Fruit fly (Drosophila melanogaster) whole organism, embryonic: ENCODE data around the gene Alg2.

Experiments used
- Atf6 ChIP-seq: fragments of 200-800 bp; sonication (Bioruptor generic); IDR thresholded peaks from 2 replicates; pipeline ENCODE4 v1.3.6; 2022; ENCODE audit warnings: missing biosample characterization, missing genetic modification characterization
- Awh ChIP-seq: fragments of 200-800 bp; sonication (Bioruptor generic); IDR thresholded peaks from 2 replicates; pipeline ENCODE4, ENCODE4 v1.3.6; 2022; ENCODE audit warnings: missing biosample characterization, missing genetic modification characterization
- B-H1 ChIP-seq: fragments of 200-800 bp; sonication (Bioruptor generic); IDR thresholded peaks from 3 replicates; pipeline ENCODE4 v1.3.6; 2022; ENCODE audit warnings: missing biosample characterization, missing genetic modification characterization
- CG10543 ChIP-seq: fragments of 200-800 bp; sonication (Bioruptor generic); optimal IDR thresholded peaks from 3 replicates; lab custom pipeline; 2017; ENCODE audit warnings: missing biosample characterization, mild to moderate bottlenecking, missing genetic modification characterization, moderate library complexity
- CG13287 ChIP-seq: fragments of 200-800 bp; sonication (Bioruptor generic); IDR thresholded peaks from 2 replicates; pipeline ENCODE4 v1.3.6; 2022; ENCODE audit warnings: missing biosample characterization, missing genetic modification characterization; ENCODE audit not compliant: partially characterized antibody
- CG13775 ChIP-seq: fragments of 200-800 bp; sonication (Bioruptor generic); optimal IDR thresholded peaks from 3 replicates; lab custom pipeline; 2017; ENCODE audit warnings: missing biosample characterization, mild to moderate bottlenecking, missing genetic modification characterization
- CG14710 ChIP-seq: fragments of 200-800 bp; sonication (Bioruptor generic); optimal IDR thresholded peaks from 3 replicates; lab custom pipeline; 2019; ENCODE audit warnings: missing biosample characterization, mild to moderate bottlenecking, missing genetic modification characterization, moderate library complexity
- CG1603 ChIP-seq: fragments of 200-800 bp; sonication (Bioruptor generic); optimal IDR thresholded peaks from 2 replicates; lab custom pipeline; 2019; ENCODE audit warnings: missing biosample characterization, mild to moderate bottlenecking, missing genetic modification characterization, moderate library complexity
- CG16813 ChIP-seq: fragments of 200-800 bp; sonication (Bioruptor generic); IDR thresholded peaks from 3 replicates; pipeline ENCODE4 v1.3.6; 2022; ENCODE audit warnings: missing biosample characterization, missing genetic modification characterization; ENCODE audit not compliant: partially characterized antibody
- CG18011 ChIP-seq: fragments of 200-800 bp; sonication (Bioruptor generic); optimal IDR thresholded peaks from 2 replicates; lab custom pipeline; 2017; ENCODE audit warnings: missing biosample characterization, missing genetic modification characterization, mild to moderate bottlenecking, moderate library complexity, missing genotype
- CG18599 ChIP-seq: fragments of 200-800 bp; sonication (Bioruptor generic); optimal IDR thresholded peaks from 3 replicates; lab custom pipeline; 2017; ENCODE audit warnings: missing biosample characterization, missing genetic modification characterization, mild to moderate bottlenecking, moderate library complexity, missing genetic modification reagents
- CG30020 ChIP-seq: fragments of 200-800 bp; optimal IDR thresholded peaks from 2 replicates; lab custom pipeline; 2019; ENCODE audit warnings: missing biosample characterization, mild to moderate bottlenecking, missing genetic modification characterization, moderate library complexity
- CG3407 ChIP-seq: fragments of 200-800 bp; sonication (Bioruptor generic); optimal IDR thresholded peaks from 2 replicates; lab custom pipeline; 2018; ENCODE audit warnings: missing biosample characterization, mild to moderate bottlenecking, missing genetic modification characterization
- CG3838 ChIP-seq: fragments of 200-800 bp; sonication (Bioruptor generic); optimal IDR thresholded peaks from 3 replicates; lab custom pipeline; 2016; ENCODE audit warnings: missing biosample characterization, missing genetic modification characterization
- CG3995 ChIP-seq: fragments of 200-800 bp; sonication (Bioruptor generic); optimal IDR thresholded peaks from 3 replicates; lab custom pipeline; 2016; ENCODE audit warnings: missing biosample characterization, missing genetic modification characterization
- CG4617 ChIP-seq: fragments of 200-800 bp; sonication (Bioruptor generic); optimal IDR thresholded peaks from 3 replicates; lab custom pipeline; 2016; ENCODE audit warnings: missing biosample characterization, missing genetic modification characterization, borderline replicate concordance
- CG4730 ChIP-seq: fragments of 200-800 bp; sonication (Bioruptor generic); IDR thresholded peaks from 2 replicates; pipeline ENCODE4 v1.3.6; 2022; ENCODE audit warnings: missing biosample characterization, missing genetic modification characterization
- CG7271 ChIP-seq: fragments of 200-800 bp; sonication (Bioruptor generic); optimal IDR thresholded peaks from 2 replicates; lab custom pipeline; 2018; ENCODE audit warnings: missing biosample characterization, mild to moderate bottlenecking, missing genetic modification characterization, moderate library complexity
- CG7357 ChIP-seq: fragments of 200-800 bp; sonication (Bioruptor generic); IDR thresholded peaks from 3 replicates; pipeline ENCODE4 v1.3.6; 2022; ENCODE audit warnings: missing biosample characterization, missing genetic modification characterization
- CG7963 ChIP-seq: fragments of 200-800 bp; sonication (Bioruptor generic); IDR thresholded peaks from 3 replicates; pipeline ENCODE4 v1.3.6; 2022; ENCODE audit warnings: missing biosample characterization, missing genetic modification characterization; ENCODE audit not compliant: partially characterized antibody
- CG9932 ChIP-seq: fragments of 200-800 bp; sonication (Bioruptor generic); IDR thresholded peaks from 2 replicates; pipeline ENCODE4 v1.3.6; 2022; ENCODE audit warnings: missing biosample characterization, missing genetic modification characterization
- D19B ChIP-seq: fragments of 200-800 bp; sonication (Bioruptor generic); optimal IDR thresholded peaks from 2 replicates; lab custom pipeline; 2017; ENCODE audit warnings: missing biosample characterization, mild to moderate bottlenecking, missing genetic modification characterization
- Doc3 ChIP-seq: fragments of 200-800 bp; sonication (Bioruptor generic); IDR thresholded peaks from 3 replicates; pipeline ENCODE4 v1.3.6; 2022; ENCODE audit warnings: missing biosample characterization, missing genetic modification characterization; ENCODE audit not compliant: partially characterized antibody
- Dref ChIP-seq: fragments of 200-800 bp; sonication (Bioruptor generic); IDR thresholded peaks from 2 replicates; pipeline ENCODE4 v1.3.6; 2022; ENCODE audit warnings: missing biosample characterization, missing genetic modification characterization
- Ets97D ChIP-seq: fragments of 200-800 bp; sonication (Bioruptor generic); optimal IDR thresholded peaks from 3 replicates; lab custom pipeline; 2016; ENCODE audit warnings: missing biosample characterization, missing genetic modification characterization
- Fer3 ChIP-seq: fragments of 200-800 bp; sonication (Bioruptor generic); optimal IDR thresholded peaks from 2 replicates; lab custom pipeline; 2018; ENCODE audit warnings: missing biosample characterization, mild to moderate bottlenecking, missing genetic modification characterization, moderate library complexity
- Lpt ChIP-seq: fragments of >200 bp; optimal IDR thresholded peaks from 2 replicates; lab custom pipeline; 2018; ENCODE audit warnings: missing biosample characterization, missing genetic modification characterization
- Med ChIP-seq: fragments of 200-800 bp; sonication (Bioruptor generic); peaks from one replicate; lab custom pipeline; 2016; ENCODE audit warnings: missing biosample characterization, missing genetic modification characterization, mild to moderate bottlenecking, inconsistent platforms, moderate library complexity
- Mes4 ChIP-seq: fragments of 200-800 bp; sonication (Bioruptor generic); optimal IDR thresholded peaks from 2 replicates; lab custom pipeline; 2016; ENCODE audit warnings: missing biosample characterization, missing genetic modification characterization
- Myb ChIP-seq: fragments of 200-800 bp; sonication (Bioruptor generic); optimal IDR thresholded peaks from 2 replicates; lab custom pipeline; 2016; ENCODE audit warnings: missing biosample characterization, missing genetic modification characterization
- Nf-YC ChIP-seq: fragments of 200-800 bp; optimal IDR thresholded peaks from 3 replicates; lab custom pipeline; 2019; ENCODE audit warnings: missing biosample characterization, mild to moderate bottlenecking, missing genetic modification characterization, moderate library complexity
- Rfx ChIP-seq: fragments of 200-800 bp; sonication (Bioruptor generic); IDR thresholded peaks from 2 replicates; pipeline ENCODE4 v1.3.6; 2022; ENCODE audit warnings: missing biosample characterization, missing genetic modification characterization
- Six4 ChIP-seq: fragments of 200-800 bp; sonication (Bioruptor generic); optimal IDR thresholded peaks from 2 replicates; lab custom pipeline; 2016; ENCODE audit warnings: missing biosample characterization, missing genetic modification characterization
- Stat92E ChIP-seq, 3 experiments: fragments of >200 bp in 2 of 3; fragments of 200-800 bp in 1 of 3; sonication (Bioruptor generic) in 1 of 3; optimal IDR thresholded peaks; 2 replicates each; lab custom pipeline; 2017 to 2019; ENCODE audit warnings: missing biosample characterization in 3 of 3, missing genetic modification characterization in 3 of 3, mild to moderate bottlenecking in 1 of 3, moderate library complexity in 1 of 3
- Xrp1 ChIP-seq: fragments of 200-800 bp; sonication (Bioruptor generic); IDR thresholded peaks from 2 replicates; pipeline ENCODE4 v1.3.6; 2022; ENCODE audit warnings: missing biosample characterization, missing genetic modification characterization
- cato ChIP-seq: fragments of 200-800 bp; sonication (Bioruptor generic); optimal IDR thresholded peaks from 2 replicates; lab custom pipeline; 2016; ENCODE audit warnings: missing biosample characterization, missing genetic modification characterization, borderline replicate concordance
- crc ChIP-seq: fragments of 200-800 bp; sonication (Bioruptor generic); optimal IDR thresholded peaks from 2 replicates; lab custom pipeline; 2016; ENCODE audit warnings: missing biosample characterization, missing genetic modification characterization
- fd3F ChIP-seq: fragments of 200-800 bp; sonication (Bioruptor generic); optimal IDR thresholded peaks from 2 replicates; lab custom pipeline; 2018; ENCODE audit warnings: missing biosample characterization, mild to moderate bottlenecking, missing genetic modification characterization, moderate library complexity
- insv ChIP-seq, 2 experiments: fragments of 200-800 bp; sonication (Bioruptor generic); optimal IDR thresholded peaks; 3 replicates each; lab custom pipeline; 2016 to 2018; ENCODE audit warnings: missing biosample characterization in 2 of 2, missing genetic modification characterization in 2 of 2
- knrl ChIP-seq: fragments of 200-800 bp; sonication (Bioruptor generic); IDR thresholded peaks from 3 replicates; pipeline ENCODE4 v1.3.6; 2022; ENCODE audit warnings: missing biosample characterization, missing genetic modification characterization; ENCODE audit not compliant: partially characterized antibody
- mam ChIP-seq: fragments of 200-800 bp; sonication (Bioruptor generic); optimal IDR thresholded peaks from 3 replicates; lab custom pipeline; 2016; ENCODE audit warnings: missing biosample characterization, missing genetic modification characterization
- nmo ChIP-seq: fragments of 200-800 bp; sonication (Bioruptor generic); optimal IDR thresholded peaks from 2 replicates; lab custom pipeline; 2018; ENCODE audit warnings: missing biosample characterization, mild to moderate bottlenecking, missing genetic modification characterization, moderate library complexity
- pb ChIP-seq: fragments of 200-800 bp; sonication (Bioruptor generic); optimal IDR thresholded peaks from 3 replicates; lab custom pipeline; 2016; ENCODE audit warnings: missing biosample characterization, missing genetic modification characterization
- pho ChIP-seq: fragments of 200-800 bp; sonication (Bioruptor generic); optimal IDR thresholded peaks from 2 replicates; lab custom pipeline; 2016; ENCODE audit warnings: missing biosample characterization, missing genetic modification characterization
- ro ChIP-seq: fragments of 200-800 bp; sonication (Bioruptor generic); IDR thresholded peaks from 2 replicates; pipeline ENCODE4 v1.3.6; 2022; ENCODE audit warnings: missing biosample characterization, missing genetic modification characterization
- sug ChIP-seq: fragments of 200-800 bp; optimal IDR thresholded peaks from 2 replicates; lab custom pipeline; 2019; ENCODE audit warnings: missing biosample characterization, mild to moderate bottlenecking, missing genetic modification characterization, moderate library complexity
- ttk ChIP-seq: fragments of 200-800 bp; sonication (Bioruptor generic); IDR thresholded peaks from 2 replicates; pipeline ENCODE4 v2.1.2; 2022; ENCODE audit warnings: missing biosample characterization, missing genetic modification characterization

Alg2 gene

dm6 chr3L:3161968-3162367, 18.4 kb downstream of the Alg2 start, which contains the start of gene rasp (continued):
- TF ChIP-seq Dref, result peak; percentile 56
- no peak for TF ChIP-seq Six4 (GFP tag; lab: Kevin White, UChicago)
- no peak for TF ChIP-seq D19B (GFP tag; lab: Kevin White, UChicago)
- TF ChIP-seq CG13287, result peak; percentile 49
- TF ChIP-seq CG30020 (tag; lab: Kevin White, UChicago), result no peak
- 0 out of 3 replicates have a peak, but pooled peaks have one; percentile 38 for TF ChIP-seq Doc3 (GFP tag; lab: Robert Waterston, UW)
- no peak for TF ChIP-seq CG10543 (GFP tag; lab: Kevin White, UChicago)
- TF ChIP-seq sug (tag; lab: Kevin White, UChicago), result no peak
- no peak for TF ChIP-seq cato (GFP tag; lab: Kevin White, UChicago)
- TF ChIP-seq CG3838, result no peak
- no peak for TF ChIP-seq CG18011 (GFP tag; lab: Kevin White, UChicago)
- TF ChIP-seq CG16813 (GFP tag; lab: Robert Waterston, UW), result 0 out of 3 replicates have a peak, but pooled peaks have one; percentile 35
- no peak for TF ChIP-seq B-H1 (GFP tag; lab: Robert Waterston, UW)
- TF ChIP-seq Med (GFP tag; lab: Kevin White, UChicago), result peak; percentile 44
- no peak for TF ChIP-seq crc (GFP tag; lab: Kevin White, UChicago)
- peak in 1 of 3 experiments; percentile 8 for TF ChIP-seq Stat92E (GFP tag; optimal IDR thresholded peaks at IDR 0.05; lab: Kevin White, UChicago)

- TF ChIP-seq CG18599 (GFP tag; lab: Kevin White, UChicago), result no peak
Observed at dm6 chr3L:3162584-3162983, 19.0 kb downstream of the Alg2 start.

dm6 chr3L:3164951-3165350, 21.3 kb downstream of the Alg2 start, which contains the start of gene CG32280:
TSS of gene CG32280 (plus strand) at chr3L:3165181.
- peak; percentile 77 for TF ChIP-seq CG3995
- TF ChIP-seq Ets97D (GFP tag; lab: Kevin White, UChicago), result peak; percentile 38
- peak; percentile 40; the same call in 1 of the 2 replicates for TF ChIP-seq Atf6 (GFP tag; lab: Robert Waterston, UW)
- peak; percentile 68 for TF ChIP-seq CG1603 (tag; lab: Kevin White, UChicago)
- no peak for TF ChIP-seq Mes4 (GFP tag; lab: Kevin White, UChicago)
- peak; percentile 20 for TF ChIP-seq Nf-YC
- TF ChIP-seq Xrp1 (GFP tag; lab: Robert Waterston, UW), result 0 out of 2 replicates have a peak, but pooled peaks have one; percentile 5
- peak; percentile 80 for TF ChIP-seq knrl (GFP tag; lab: Robert Waterston, UW)
- TF ChIP-seq fd3F (GFP tag; lab: Kevin White, UChicago), result no peak
- peak in 1 of 2 experiments; percentile 11 for TF ChIP-seq insv (GFP tag; optimal IDR thresholded peaks at IDR 0.05; lab: Kevin White, UChicago)
- 0 out of 2 replicates have a peak, but pooled peaks have one; percentile 7 for TF ChIP-seq ttk (GFP tag; lab: Robert Waterston, UW)
- no peak for TF ChIP-seq Lpt (GFP tag; lab: Kevin White, UChicago)
- TF ChIP-seq CG7963, result peak; percentile 66; the same call in 2 of the 3 replicates
- no peak for TF ChIP-seq CG7357 (GFP tag; lab: Robert Waterston, UW)
- TF ChIP-seq Awh, result no peak
- TF ChIP-seq CG4617 (GFP tag; lab: Kevin White, UChicago), result peak; percentile 52
- TF ChIP-seq nmo (GFP tag; lab: Kevin White, UChicago), result peak; percentile 38
- no peak for TF ChIP-seq CG3407 (GFP tag; lab: Kevin White, UChicago)
- peak; percentile 82 for TF ChIP-seq Myb (GFP tag; lab: Kevin White, UChicago)
- TF ChIP-seq CG9932 (GFP tag; lab: Robert Waterston, UW), result peak; percentile 63
- TF ChIP-seq CG14710, result peak; percentile 31
- peak; percentile 68 for TF ChIP-seq CG7271 (tag; lab: Kevin White, UChicago)
- no peak for TF ChIP-seq CG4730 (GFP tag; lab: Robert Waterston, UW)
- TF ChIP-seq Rfx, result peak; percentile 43; the same call in 1 of the 2 replicates
- TF ChIP-seq pb (GFP tag; lab: Kevin White, UChicago), result peak; percentile 7
- TF ChIP-seq CG13775 (GFP tag; lab: Kevin White, UChicago), result no peak
- no peak for TF ChIP-seq pho (GFP tag; lab: Kevin White, UChicago)
- TF ChIP-seq ro, result no peak
- no peak for TF ChIP-seq Fer3 (tag; lab: Kevin White, UChicago)
- peak; percentile 48 for TF ChIP-seq mam (GFP tag; lab: Kevin White, UChicago)
